Worm (Caenorhabditis elegans): Measurements from ENCODE around the gene C50B6.7.

The C50B6.7 gene

ce11 chrV:13301443-13301842 is 23.3 kb downstream of the C50B6.7 start, which contains the start of gene ceh-79:
ceh-79 (plus strand) TSS chrV:13301833.
- TF ChIP-seq nhr-80 (tag; optimal IDR thresholded peaks at IDR 0.05) (peak; percentile 58), ceh-79 (tag; optimal IDR thresholded peaks at IDR 0.05) (no peak), F57A8.1 (GFP tag; optimal IDR thresholded peaks at IDR 0.05) (no peak)

ce11 chrV:13300492-13300891 is 24.3 kb downstream of the C50B6.7 start:
- TF ChIP-seq him-1 (tag; optimal IDR thresholded peaks at IDR 0.05) (no peak), ceh-79 (tag; optimal IDR thresholded peaks at IDR 0.05) (no peak), unc-62 (GFP tag; optimal IDR thresholded peaks at IDR 0.05) (no peak), hlh-26 (GFP tag; conservative IDR thresholded peaks at IDR 0.05) (no peak), mel-28 (tag; optimal IDR thresholded peaks at IDR 0.05; ENCODE audit: borderline replicate concordance) (no peak), C17E4.6 (GFP tag; IDR thresholded peaks at IDR 0.05) (no peak), mxl-1 (tag; optimal IDR thresholded peaks at IDR 0.05) (no peak), snpc-4 (GFP tag; optimal IDR thresholded peaks at IDR 0.05) (no peak), snpc-4 (tag; optimal IDR thresholded peaks at IDR 0.05) (no peak)

- TF ChIP-seq lin-26 (GFP tag; IDR thresholded peaks at IDR 0.05) (no peak), ceh-100 (GFP tag; IDR thresholded peaks at IDR 0.05) (no peak)
Observed at ce11 chrV:13299398-13299797, 25.4 kb downstream of the C50B6.7 start.

DNA sequence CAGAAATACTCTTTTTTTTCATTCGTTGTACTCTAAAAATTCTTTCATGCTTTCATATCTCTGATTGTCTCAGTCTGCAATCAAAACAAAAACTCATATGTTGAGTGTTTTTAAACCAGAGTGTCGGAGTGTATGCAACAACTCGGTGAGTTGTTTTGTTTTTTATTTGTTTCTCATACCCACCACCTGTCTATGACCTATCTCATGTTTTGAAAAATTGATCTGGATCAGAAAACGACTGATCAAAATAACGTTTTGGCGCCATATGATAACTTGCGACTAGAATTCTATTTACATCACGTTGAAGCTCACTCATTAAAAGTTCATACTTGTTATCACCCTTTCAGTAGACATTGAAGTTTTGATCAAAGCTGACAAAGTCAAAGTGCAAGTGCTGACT is 26.1 kb downstream of the C50B6.7 start:
- no peak for TF ChIP-seq ccch-3 (GFP tag; optimal IDR thresholded peaks at IDR 0.05)
- no peak for TF ChIP-seq F49E8.2 (tag; optimal IDR thresholded peaks at IDR 0.05; ENCODE audit: insufficient read depth)
- no peak for TF ChIP-seq Y56A3A.18 (GFP tag; IDR thresholded peaks at IDR 0.05)
- TF ChIP-seq aptf-3 (GFP tag; IDR thresholded peaks at IDR 0.05): no peak
- TF ChIP-seq F39B2.1 (GFP tag; IDR thresholded peaks at IDR 0.05): no peak
- no peak for TF ChIP-seq tbx-9 (tag; optimal IDR thresholded peaks at IDR 0.05; ENCODE audit: borderline replicate concordance)
- no peak for TF ChIP-seq dox-1 (GFP tag; IDR thresholded peaks at IDR 0.05)

DNA sequence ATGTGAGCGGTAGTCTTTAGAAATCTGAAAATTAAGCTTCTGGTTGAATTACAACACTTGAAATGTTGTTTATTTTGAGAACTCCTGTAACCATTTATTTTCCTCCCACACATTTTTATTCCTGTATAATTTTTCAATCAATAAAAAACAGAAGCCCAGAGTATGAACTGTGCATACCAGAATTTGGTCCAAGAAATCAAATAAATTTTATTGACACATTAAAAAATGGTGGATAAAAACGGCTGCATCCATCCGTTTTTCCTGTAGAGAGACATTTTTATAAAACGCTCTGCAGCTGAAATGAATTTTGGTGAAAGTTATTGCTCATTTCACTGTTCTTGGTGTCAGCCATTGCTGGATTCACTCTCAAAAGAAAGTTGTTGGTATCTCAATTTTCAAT is 27.6 kb downstream of the C50B6.7 start, which contains the start of gene C26E1.1:
Gene C26E1.1, plus strand, starts transcription at position 301 of the 400 bp plus-strand sequence.
- TF ChIP-seq F23B12.7 (tag; optimal IDR thresholded peaks at IDR 0.05; ENCODE audit: insufficient read depth) (no peak), F57A8.1 (GFP tag; optimal IDR thresholded peaks at IDR 0.05) (no peak), Y53G8AR.9 (GFP tag; conservative IDR thresholded peaks at IDR 0.05) (no peak), unc-62 (GFP tag; optimal IDR thresholded peaks at IDR 0.05) (no peak), F33H1.4 (GFP tag; IDR thresholded peaks at IDR 0.05) (no peak), tlf-1 (GFP tag; optimal IDR thresholded peaks at IDR 0.05) (no peak), nhr-27 (tag; optimal IDR thresholded peaks at IDR 0.05) (no peak), hmg-20 (GFP tag; IDR thresholded peaks at IDR 0.05) (no peak), B0336.3 (GFP tag; IDR thresholded peaks at IDR 0.05) (no peak), attf-5 (GFP tag; optimal IDR thresholded peaks at IDR 0.05) (no peak), nfya-1 (tag; optimal IDR thresholded peaks at IDR 0.05; ENCODE audit: borderline replicate concordance, insufficient read depth) (no peak), akir-1 (GFP tag; optimal IDR thresholded peaks at IDR 0.05) (no peak), zim-3 (tag; optimal IDR thresholded peaks at IDR 0.05) (no peak), sptf-2 (GFP tag; optimal IDR thresholded peaks at IDR 0.05) (no peak), snpc-1.3 (tag; optimal IDR thresholded peaks at IDR 0.05; ENCODE audit: insufficient read depth) (no peak), C17E4.6 (GFP tag; IDR thresholded peaks at IDR 0.05) (no peak), aptf-3 (GFP tag; IDR thresholded peaks at IDR 0.05) (no peak)

Measured in whole organism, young adult.